Worm (Caenorhabditis elegans) whole organism, late embryonic: ENCODE data around the gene nmt-1.

Experiments used
- C38D4.7 ChIP-seq: fragments of 200-800 bp; sonication (Bioruptor generic); optimal IDR thresholded peaks from 2 replicates; lab custom pipeline; 2018; ENCODE audit warnings: mild to moderate bottlenecking, missing genetic modification characterization, moderate library complexity, missing compliant biosample characterization
- T23F11.4 ChIP-seq: fragments of 200-800 bp; sonication (Bioruptor generic); optimal IDR thresholded peaks from 2 replicates; lab custom pipeline; 2018; ENCODE audit warnings: mild to moderate bottlenecking, missing genetic modification characterization, missing compliant biosample characterization
- ahr-1 ChIP-seq: sonication (generic microtip); optimal IDR thresholded peaks from 2 replicates; lab custom pipeline; 2016; ENCODE audit warnings: missing genetic modification characterization, missing compliant biosample characterization
- ceh-19 ChIP-seq: fragments of 200-800 bp; sonication (Bioruptor generic); optimal IDR thresholded peaks from 2 replicates; lab custom pipeline; 2018; ENCODE audit warnings: mild to moderate bottlenecking, missing genetic modification characterization, missing compliant biosample characterization
- ceh-30 ChIP-seq: fragments of 150-350 bp; optimal IDR thresholded peaks from 2 replicates; lab custom pipeline; 2014; ENCODE audit warnings: missing biosample characterization, missing genetic modification characterization
- ceh-34 ChIP-seq: sonication (generic microtip); optimal IDR thresholded peaks from 2 replicates; lab custom pipeline; 2016; ENCODE audit warnings: mild to moderate bottlenecking, missing genetic modification characterization, missing compliant biosample characterization
- ceh-45 ChIP-seq: fragments of 200-800 bp; sonication (Bioruptor generic); IDR thresholded peaks from 2 replicates; pipeline ENCODE4 v1.3.6; 2022; ENCODE audit warnings: missing genetic modification reagents, missing genetic modification characterization, missing compliant biosample characterization
- ceh-48 ChIP-seq: sonication (generic microtip); optimal IDR thresholded peaks from 2 replicates; lab custom pipeline; 2016; ENCODE audit warnings: missing genetic modification characterization, inconsistent platforms, missing compliant biosample characterization
- ceh-6 ChIP-seq: fragments of 200-800 bp; sonication (Bioruptor generic); optimal IDR thresholded peaks from 2 replicates; lab custom pipeline; 2018; ENCODE audit warnings: mild to moderate bottlenecking, missing genetic modification characterization, missing compliant biosample characterization
- ceh-9 ChIP-seq: sonication (generic microtip); optimal IDR thresholded peaks from 2 replicates; lab custom pipeline; 2016; ENCODE audit warnings: mild to moderate bottlenecking, missing genetic modification characterization, inconsistent platforms, missing compliant biosample characterization
- che-1 ChIP-seq: sonication (generic microtip); optimal IDR thresholded peaks from 2 replicates; lab custom pipeline; 2016; ENCODE audit warnings: mild to moderate bottlenecking, missing genetic modification characterization, missing compliant biosample characterization
- elt-2 ChIP-seq: sonication (generic microtip); optimal IDR thresholded peaks from 2 replicates; lab custom pipeline; 2016; ENCODE audit warnings: missing genetic modification reagents, missing genetic modification characterization, missing compliant biosample characterization
- eyg-1 ChIP-seq: sonication (generic microtip); optimal IDR thresholded peaks from 2 replicates; lab custom pipeline; 2016; ENCODE audit warnings: missing genotype, missing genetic modification characterization, missing compliant biosample characterization
- fax-1 ChIP-seq: sonication (generic microtip); optimal IDR thresholded peaks from 2 replicates; lab custom pipeline; 2016; ENCODE audit warnings: missing genotype, missing genetic modification characterization, missing compliant biosample characterization
- fkh-6 ChIP-seq: sonication (generic microtip); optimal IDR thresholded peaks from 2 replicates; lab custom pipeline; 2016; ENCODE audit warnings: missing genetic modification characterization, missing compliant biosample characterization
- hlh-13 ChIP-seq: fragments of 200-800 bp; sonication (Bioruptor generic); optimal IDR thresholded peaks from 2 replicates; lab custom pipeline; 2018; ENCODE audit warnings: mild to moderate bottlenecking, missing genetic modification characterization, missing compliant biosample characterization
- hlh-15 ChIP-seq: sonication (generic microtip); optimal IDR thresholded peaks from 2 replicates; lab custom pipeline; 2016; ENCODE audit warnings: missing genetic modification characterization, missing compliant biosample characterization
- hlh-30 ChIP-seq: sonication (generic microtip); optimal IDR thresholded peaks from 2 replicates; lab custom pipeline; 2017; ENCODE audit warnings: antibody characterized with exemption, missing genetic modification characterization, missing compliant biosample characterization; ENCODE audit not compliant: insufficient read depth
- hlh-6 ChIP-seq: sonication (generic microtip); optimal IDR thresholded peaks from 2 replicates; lab custom pipeline; 2016; ENCODE audit warnings: missing genotype, missing genetic modification characterization, missing compliant biosample characterization
- hlh-8 ChIP-seq: sonication (generic microtip); optimal IDR thresholded peaks from 2 replicates; lab custom pipeline; 2016; ENCODE audit warnings: missing genotype, missing genetic modification characterization, missing compliant biosample characterization
- lim-6 ChIP-seq: sonication (generic microtip); optimal IDR thresholded peaks from 2 replicates; lab custom pipeline; 2016; ENCODE audit warnings: missing genetic modification characterization, missing compliant biosample characterization
- madf-2 ChIP-seq: sonication (generic microtip); optimal IDR thresholded peaks from 2 replicates; lab custom pipeline; 2017; ENCODE audit warnings: missing genetic modification characterization, missing compliant biosample characterization
- nhr-11 ChIP-seq: fragments of 150-350 bp; optimal IDR thresholded peaks from 2 replicates; lab custom pipeline; 2014; ENCODE audit warnings: missing biosample characterization, missing genetic modification characterization
- odd-2 ChIP-seq: sonication (generic microtip); optimal IDR thresholded peaks from 2 replicates; lab custom pipeline; 2017; ENCODE audit warnings: antibody characterized with exemption, mild to moderate bottlenecking, missing genetic modification characterization, missing compliant biosample characterization
- pag-3 ChIP-seq: sonication (generic microtip); optimal IDR thresholded peaks from 2 replicates; lab custom pipeline; 2016; ENCODE audit warnings: missing compliant biosample characterization, missing genetic modification characterization, borderline replicate concordance
- pha-2 ChIP-seq: sonication (generic microtip); optimal IDR thresholded peaks from 2 replicates; lab custom pipeline; 2017; ENCODE audit warnings: mild to moderate bottlenecking, missing genetic modification characterization, missing compliant biosample characterization
- pqm-1 ChIP-seq: sonication (generic microtip); optimal IDR thresholded peaks from 2 replicates; lab custom pipeline; 2016; ENCODE audit warnings: missing genetic modification characterization, missing compliant biosample characterization
- rnt-1 ChIP-seq: sonication (generic microtip); optimal IDR thresholded peaks from 2 replicates; lab custom pipeline; 2016; ENCODE audit warnings: missing genetic modification characterization, missing compliant biosample characterization
- sdc-2 ChIP-seq: sonication (generic microtip); optimal IDR thresholded peaks from 2 replicates; lab custom pipeline; 2016; ENCODE audit warnings: missing genotype, missing genetic modification characterization, missing compliant biosample characterization
- sox-4 ChIP-seq: sonication (generic microtip); optimal IDR thresholded peaks from 2 replicates; lab custom pipeline; 2017; ENCODE audit warnings: mild to moderate bottlenecking, missing genetic modification characterization, inconsistent platforms, missing compliant biosample characterization
- tbx-2 ChIP-seq: sonication (generic microtip); optimal IDR thresholded peaks from 2 replicates; lab custom pipeline; 2016; ENCODE audit warnings: missing genetic modification characterization, missing compliant biosample characterization
- unc-42 ChIP-seq: sonication (generic microtip); optimal IDR thresholded peaks from 2 replicates; lab custom pipeline; 2016; ENCODE audit warnings: missing genotype, missing genetic modification characterization, missing compliant biosample characterization
- unc-86 ChIP-seq: sonication (generic microtip); optimal IDR thresholded peaks from 2 replicates; lab custom pipeline; 2016; ENCODE audit warnings: missing genetic modification characterization, missing compliant biosample characterization
- zip-5 ChIP-seq: sonication (generic microtip); optimal IDR thresholded peaks from 2 replicates; lab custom pipeline; 2016; ENCODE audit warnings: missing genetic modification characterization, missing compliant biosample characterization
- ztf-16 ChIP-seq: sonication (generic microtip); optimal IDR thresholded peaks from 2 replicates; lab custom pipeline; 2017; ENCODE audit warnings: missing genetic modification characterization, missing compliant biosample characterization

The nmt-1 gene

ce11 chrIII:6154586-6154985 lies 38.5 kb upstream of the nmt-1 start:
- TF ChIP-seq fkh-6 (tag; lab: Kevin White, UChicago): no peak

- TF ChIP-seq elt-2 (tag; lab: Kevin White, UChicago) (peak; percentile 31), pha-2 (tag; lab: Kevin White, UChicago) (no peak)
Observed at ce11 chrIII:6149467-6150072, 33.4 kb upstream of the nmt-1 start, which contains the start of the genes wht-7 and Y42G9A.1. Gene wht-7 (minus strand): TSS chrIII:6149597. Gene Y42G9A.1 (plus strand): TSS chrIII:6149961.

- TF ChIP-seq hlh-6 (no peak), rnt-1 (tag; lab: Kevin White, UChicago) (no peak), hlh-8 (tag; lab: Kevin White, UChicago) (no peak), ceh-19 (no peak), unc-86 (no peak), pha-2 (tag; lab: Kevin White, UChicago) (no peak), C38D4.7 (no peak), odd-2 (no peak), lim-6 (tag; lab: Kevin White, UChicago) (no peak), hlh-30 (tag; lab: Kevin White, UChicago) (no peak), ceh-9 (no peak), che-1 (no peak), hlh-13 (no peak), elt-2 (tag; lab: Kevin White, UChicago) (no peak), ceh-45 (GFP tag; lab: Robert Waterston, UW) (no peak)
Observed at ce11 chrIII:6148684-6149083, 32.6 kb upstream of the nmt-1 start.

- TF ChIP-seq fax-1 (tag; lab: Kevin White, UChicago) (no peak), hlh-6 (no peak), eyg-1 (tag; lab: Kevin White, UChicago) (no peak), zip-5 (no peak), tbx-2 (tag; lab: Kevin White, UChicago) (no peak), ceh-48 (tag; lab: Kevin White, UChicago) (no peak), ztf-16 (tag; lab: Kevin White, UChicago) (no peak)
Observed at ce11 chrIII:6147903-6148302, 31.8 kb upstream of the nmt-1 start, which contains the start of gene Y42G9A.2. Gene Y42G9A.2 (plus strand): TSS chrIII:6148186.

ce11 chrIII:6146797-6147196 lies 30.7 kb upstream of the nmt-1 start:
- no peak for TF ChIP-seq T23F11.4 (GFP tag; lab: Kevin White, UChicago)
- no peak for TF ChIP-seq ceh-19
- TF ChIP-seq sdc-2 (tag; lab: Kevin White, UChicago): no peak
- no peak for TF ChIP-seq ahr-1 (tag; lab: Kevin White, UChicago)
- TF ChIP-seq hlh-15: no peak
- TF ChIP-seq pqm-1 (tag; lab: Kevin White, UChicago): no peak
- no peak for TF ChIP-seq madf-2 (tag; lab: Kevin White, UChicago)
- no peak for TF ChIP-seq sox-4 (tag; lab: Kevin White, UChicago)
- TF ChIP-seq pag-3 (tag; lab: Kevin White, UChicago): no peak
- no peak for TF ChIP-seq unc-42 (tag; lab: Kevin White, UChicago)
- no peak for TF ChIP-seq odd-2
- TF ChIP-seq fax-1 (tag; lab: Kevin White, UChicago): no peak
- no peak for TF ChIP-seq nhr-11 (tag; lab: Kevin White, UChicago)
- no peak for TF ChIP-seq ceh-30 (tag; lab: Kevin White, UChicago)

ce11 chrIII:6145896-6146295 lies 29.8 kb upstream of the nmt-1 start, which contains the start of gene Y42G9A.3:
Gene Y42G9A.3 (plus strand): TSS chrIII:6146258.
- no peak for TF ChIP-seq hlh-8 (tag; lab: Kevin White, UChicago)
- no peak for TF ChIP-seq ceh-34
- TF ChIP-seq tbx-2 (tag; lab: Kevin White, UChicago): no peak
- TF ChIP-seq che-1: no peak
- no peak for TF ChIP-seq ceh-6 (GFP tag; lab: Kevin White, UChicago)
- no peak for TF ChIP-seq hlh-13
